Fruit fly (Drosophila melanogaster) whole organism, embryonic: ENCODE results near the gene CG9106.

Experiments used
- Adf1 ChIP-seq: fragments of 200-800 bp; sonication (Bioruptor generic); IDR thresholded peaks from 2 replicates; pipeline ENCODE4 v1.3.6; 2022; ENCODE audit warnings: missing biosample characterization, missing genetic modification characterization
- Bdp1 ChIP-seq: fragments of 200-800 bp; sonication (Bioruptor generic); optimal IDR thresholded peaks from 3 replicates; lab custom pipeline; 2016; ENCODE audit warnings: missing biosample characterization, missing genetic modification characterization
- CG1024 ChIP-seq: fragments of 200-800 bp; sonication (Bioruptor generic); IDR thresholded peaks from 2 replicates; pipeline ENCODE4 v1.3.6; 2022; ENCODE audit warnings: missing biosample characterization, missing genetic modification characterization
- CG10274 ChIP-seq: fragments of 200-800 bp; sonication (Bioruptor generic); optimal IDR thresholded peaks from 3 replicates; lab custom pipeline; 2017; ENCODE audit warnings: missing biosample characterization, mild to moderate bottlenecking, missing genetic modification characterization
- CG11247 ChIP-seq: fragments of 200-800 bp; sonication (Bioruptor generic); IDR thresholded peaks from 2 replicates; pipeline ENCODE4 v1.3.6; 2022; ENCODE audit warnings: missing biosample characterization, missing genetic modification characterization
- CG12104 ChIP-seq: fragments of 200-800 bp; sonication (Bioruptor generic); optimal IDR thresholded peaks from 3 replicates; lab custom pipeline; 2016; ENCODE audit warnings: missing biosample characterization, missing genetic modification characterization
- CG12744 ChIP-seq: fragments of 200-800 bp; sonication (Bioruptor generic); optimal IDR thresholded peaks from 2 replicates; lab custom pipeline; 2016; ENCODE audit warnings: missing biosample characterization, missing genetic modification characterization
- CG16813 ChIP-seq: fragments of 200-800 bp; sonication (Bioruptor generic); IDR thresholded peaks from 3 replicates; pipeline ENCODE4 v1.3.6; 2022; ENCODE audit warnings: missing biosample characterization, missing genetic modification characterization; ENCODE audit not compliant: partially characterized antibody
- CG18619 ChIP-seq: fragments of 200-800 bp; sonication (Bioruptor generic); optimal IDR thresholded peaks from 3 replicates; lab custom pipeline; 2017; ENCODE audit warnings: missing biosample characterization, mild to moderate bottlenecking, missing genetic modification characterization
- CG18764 ChIP-seq: fragments of 200-800 bp; sonication (Bioruptor generic); optimal IDR thresholded peaks from 3 replicates; lab custom pipeline; 2016; ENCODE audit warnings: missing biosample characterization, missing genetic modification characterization
- CG2120 ChIP-seq: fragments of 200-800 bp; sonication (Bioruptor generic); optimal IDR thresholded peaks from 3 replicates; lab custom pipeline; 2016; ENCODE audit warnings: missing biosample characterization, missing genetic modification characterization
- CG2875 ChIP-seq: fragments of 200-800 bp; sonication (Bioruptor generic); optimal IDR thresholded peaks from 2 replicates; lab custom pipeline; 2017; ENCODE audit warnings: missing biosample characterization, mild to moderate bottlenecking, missing genetic modification characterization, missing genetic modification reagents
- CG34422 ChIP-seq: fragments of 200-800 bp; sonication (Bioruptor generic); IDR thresholded peaks from 3 replicates; pipeline ENCODE4 v1.3.6; 2022; ENCODE audit warnings: missing biosample characterization, missing genetic modification characterization
- CG4707 ChIP-seq: fragments of 200-800 bp; sonication (Bioruptor generic); optimal IDR thresholded peaks from 2 replicates; lab custom pipeline; 2018; ENCODE audit warnings: missing biosample characterization, mild to moderate bottlenecking, missing genetic modification characterization, moderate library complexity
- CG6654 ChIP-seq: fragments of 200-800 bp; sonication (Bioruptor generic); optimal IDR thresholded peaks from 2 replicates; lab custom pipeline; 2017; ENCODE audit warnings: missing biosample characterization, mild to moderate bottlenecking, missing genetic modification characterization
- CG6791 ChIP-seq: fragments of 200-800 bp; sonication (Bioruptor generic); IDR thresholded peaks from 3 replicates; pipeline ENCODE4 v1.3.6; 2022; ENCODE audit warnings: missing biosample characterization, missing genetic modification characterization; ENCODE audit not compliant: partially characterized antibody
- CG6854 ChIP-seq: fragments of 200-800 bp; sonication (Bioruptor generic); optimal IDR thresholded peaks from 3 replicates; lab custom pipeline; 2017; ENCODE audit warnings: missing biosample characterization, mild to moderate bottlenecking, missing genetic modification characterization
- CG7556 ChIP-seq: fragments of 200-800 bp; sonication (Bioruptor generic); optimal IDR thresholded peaks from 2 replicates; lab custom pipeline; 2017; ENCODE audit warnings: missing biosample characterization, mild to moderate bottlenecking, missing genetic modification characterization
- CG7963 ChIP-seq: fragments of 200-800 bp; sonication (Bioruptor generic); IDR thresholded peaks from 3 replicates; pipeline ENCODE4 v1.3.6; 2022; ENCODE audit warnings: missing biosample characterization, missing genetic modification characterization; ENCODE audit not compliant: partially characterized antibody
- CG9727 ChIP-seq: fragments of 200-800 bp; sonication (Bioruptor generic); optimal IDR thresholded peaks from 3 replicates; lab custom pipeline; 2017; ENCODE audit warnings: missing biosample characterization, mild to moderate bottlenecking, missing genetic modification characterization
- CTCF ChIP-seq: fragments of 200-800 bp; sonication (Bioruptor generic); optimal IDR thresholded peaks from 2 replicates; lab custom pipeline; 2017; ENCODE audit warnings: missing biosample characterization, mild to moderate bottlenecking, missing genetic modification characterization, moderate library complexity
- CkIIα-i1 ChIP-seq: fragments of 200-800 bp; sonication (Bioruptor generic); IDR thresholded peaks from 2 replicates; pipeline ENCODE4 v1.3.6; 2022; ENCODE audit warnings: missing biosample characterization, missing genetic modification characterization
- D19B ChIP-seq: fragments of 200-800 bp; sonication (Bioruptor generic); optimal IDR thresholded peaks from 2 replicates; lab custom pipeline; 2017; ENCODE audit warnings: missing biosample characterization, mild to moderate bottlenecking, missing genetic modification characterization
- Dip2 ChIP-seq: fragments of 200-800 bp; sonication (Bioruptor generic); IDR thresholded peaks from 2 replicates; pipeline ENCODE4 v1.3.6; 2022; ENCODE audit warnings: missing biosample characterization, missing genetic modification characterization
- Doc2 ChIP-seq: fragments of 200-800 bp; sonication (Bioruptor generic); IDR thresholded peaks from 2 replicates; pipeline ENCODE4 v1.3.6; 2022; ENCODE audit warnings: missing biosample characterization, missing genetic modification characterization
- Fer1 ChIP-seq: fragments of 200-800 bp; sonication (Bioruptor generic); optimal IDR thresholded peaks from 2 replicates; lab custom pipeline; 2017; ENCODE audit warnings: missing biosample characterization, mild to moderate bottlenecking, missing genetic modification characterization
- Hr51 ChIP-seq, 2 experiments: fragments of 200-800 bp; sonication (Bioruptor generic); optimal IDR thresholded peaks; 2 replicates in 1 of 2; 3 replicates in 1 of 2; lab custom pipeline; 2016 to 2018; ENCODE audit warnings: missing biosample characterization in 2 of 2, missing genetic modification characterization in 2 of 2, mild to moderate bottlenecking in 1 of 2, moderate library complexity in 1 of 2
- Hsf ChIP-seq: fragments of 200-800 bp; sonication (Bioruptor generic); optimal IDR thresholded peaks from 3 replicates; lab custom pipeline; 2016; ENCODE audit warnings: missing biosample characterization, missing genetic modification characterization
- Lim3 ChIP-seq: fragments of 200-800 bp; sonication (Bioruptor generic); IDR thresholded peaks from 2 replicates; pipeline ENCODE4 v1.3.6; 2022; ENCODE audit warnings: missing biosample characterization, missing genetic modification characterization
- Mes4 ChIP-seq: fragments of 200-800 bp; sonication (Bioruptor generic); optimal IDR thresholded peaks from 2 replicates; lab custom pipeline; 2016; ENCODE audit warnings: missing biosample characterization, missing genetic modification characterization
- NC2β ChIP-seq: fragments of 200-800 bp; sonication (Bioruptor generic); optimal IDR thresholded peaks from 2 replicates; lab custom pipeline; 2016; ENCODE audit warnings: missing biosample characterization, missing genetic modification characterization
- Ptx1 ChIP-seq: fragments of 200-800 bp; sonication (Bioruptor generic); IDR thresholded peaks from 2 replicates; pipeline ENCODE4 v1.3.6; 2022; ENCODE audit warnings: missing biosample characterization, missing genetic modification characterization
- amos ChIP-seq: fragments of 200-800 bp; sonication (Bioruptor generic); IDR thresholded peaks from 2 replicates; pipeline ENCODE4 v1.3.6; 2022; ENCODE audit warnings: missing biosample characterization, missing genetic modification characterization; ENCODE audit not compliant: partially characterized antibody
- bsh ChIP-seq, 2 experiments: fragments of 200-800 bp; sonication (Bioruptor generic); optimal IDR thresholded peaks; 2 replicates each; lab custom pipeline; 2017 to 2018; ENCODE audit warnings: mild to moderate bottlenecking in 2 of 2, missing biosample characterization in 2 of 2, missing genetic modification characterization in 2 of 2, moderate library complexity in 1 of 2
- corto ChIP-seq: fragments of 200-800 bp; sonication (Bioruptor generic); optimal IDR thresholded peaks from 2 replicates; lab custom pipeline; 2016; ENCODE audit warnings: missing biosample characterization, mild to moderate bottlenecking, missing genetic modification characterization, moderate library complexity
- crol ChIP-seq: fragments of 200-800 bp; sonication (Bioruptor generic); IDR thresholded peaks from 2 replicates; pipeline ENCODE4 v1.3.6; 2022; ENCODE audit warnings: missing biosample characterization, missing genetic modification characterization
- crp ChIP-seq, 2 experiments: fragments of 200-800 bp; sonication (Bioruptor generic); optimal IDR thresholded peaks; 2 replicates in 1 of 2; 3 replicates in 1 of 2; lab custom pipeline; 2017; ENCODE audit warnings: missing biosample characterization in 2 of 2, missing genetic modification characterization in 2 of 2, mild to moderate bottlenecking in 1 of 2, moderate library complexity in 1 of 2
- emc ChIP-seq: fragments of 200-800 bp; sonication (Bioruptor generic); optimal IDR thresholded peaks from 2 replicates; lab custom pipeline; 2016; ENCODE audit warnings: missing biosample characterization, missing genetic modification characterization
- ftz-f1 ChIP-seq: fragments of 200-800 bp; sonication (Bioruptor generic); optimal IDR thresholded peaks from 2 replicates; lab custom pipeline; 2016; ENCODE audit warnings: missing biosample characterization, missing genetic modification characterization
- gem ChIP-seq: fragments of 200-800 bp; sonication (Bioruptor generic); optimal IDR thresholded peaks from 2 replicates; lab custom pipeline; 2019; ENCODE audit warnings: missing biosample characterization, mild to moderate bottlenecking, missing genetic modification characterization, moderate library complexity
- jumu ChIP-seq: fragments of 200-800 bp; sonication (Bioruptor generic); optimal IDR thresholded peaks from 3 replicates; lab custom pipeline; 2016; ENCODE audit warnings: missing biosample characterization, missing genetic modification characterization
- oc ChIP-seq: fragments of 200-800 bp; sonication (Bioruptor generic); optimal IDR thresholded peaks from 2 replicates; lab custom pipeline; 2018; ENCODE audit warnings: missing biosample characterization, mild to moderate bottlenecking, missing genetic modification characterization, moderate library complexity
- pan ChIP-seq, 4 experiments: fragments of >200 bp in 3 of 4; fragments of 200-800 bp in 1 of 4; sonication (Bioruptor generic) in 1 of 4; optimal IDR thresholded peaks in 3 of 4; IDR thresholded peaks in 1 of 4; 2 replicates each; pipeline versions ENCODE4 v1.3.6 to Lab custom; 2017 to 2022; ENCODE audit warnings: missing biosample characterization in 2 of 4, missing genetic modification characterization in 2 of 4, mixed read lengths in 1 of 4
- seq ChIP-seq: fragments of 200-800 bp; sonication (Bioruptor generic); IDR thresholded peaks from 2 replicates; pipeline ENCODE4 v1.3.6; 2022; ENCODE audit warnings: missing biosample characterization, missing genetic modification characterization
- sqz ChIP-seq: fragments of 200-800 bp; sonication (Bioruptor generic); optimal IDR thresholded peaks from 3 replicates; lab custom pipeline; 2018; ENCODE audit warnings: missing biosample characterization, mild to moderate bottlenecking, missing genetic modification characterization
- sr ChIP-seq: fragments of 200-800 bp; sonication (Bioruptor generic); IDR thresholded peaks from 3 replicates; pipeline ENCODE4 v1.3.6; 2022; ENCODE audit warnings: missing biosample characterization, missing genetic modification characterization
- stc ChIP-seq: fragments of 200-800 bp; sonication (Bioruptor generic); IDR thresholded peaks from 2 replicates; pipeline ENCODE4 v1.3.6; 2022; ENCODE audit warnings: missing biosample characterization, missing genetic modification characterization
- tin ChIP-seq: fragments of 200-800 bp; sonication (Bioruptor generic); optimal IDR thresholded peaks from 3 replicates; lab custom pipeline; 2016; ENCODE audit warnings: missing biosample characterization, missing genetic modification characterization
- tx ChIP-seq: fragments of 200-800 bp; sonication (Bioruptor generic); optimal IDR thresholded peaks from 2 replicates; lab custom pipeline; 2016; ENCODE audit warnings: missing biosample characterization, missing genetic modification characterization

The CG9106 gene

DNA sequence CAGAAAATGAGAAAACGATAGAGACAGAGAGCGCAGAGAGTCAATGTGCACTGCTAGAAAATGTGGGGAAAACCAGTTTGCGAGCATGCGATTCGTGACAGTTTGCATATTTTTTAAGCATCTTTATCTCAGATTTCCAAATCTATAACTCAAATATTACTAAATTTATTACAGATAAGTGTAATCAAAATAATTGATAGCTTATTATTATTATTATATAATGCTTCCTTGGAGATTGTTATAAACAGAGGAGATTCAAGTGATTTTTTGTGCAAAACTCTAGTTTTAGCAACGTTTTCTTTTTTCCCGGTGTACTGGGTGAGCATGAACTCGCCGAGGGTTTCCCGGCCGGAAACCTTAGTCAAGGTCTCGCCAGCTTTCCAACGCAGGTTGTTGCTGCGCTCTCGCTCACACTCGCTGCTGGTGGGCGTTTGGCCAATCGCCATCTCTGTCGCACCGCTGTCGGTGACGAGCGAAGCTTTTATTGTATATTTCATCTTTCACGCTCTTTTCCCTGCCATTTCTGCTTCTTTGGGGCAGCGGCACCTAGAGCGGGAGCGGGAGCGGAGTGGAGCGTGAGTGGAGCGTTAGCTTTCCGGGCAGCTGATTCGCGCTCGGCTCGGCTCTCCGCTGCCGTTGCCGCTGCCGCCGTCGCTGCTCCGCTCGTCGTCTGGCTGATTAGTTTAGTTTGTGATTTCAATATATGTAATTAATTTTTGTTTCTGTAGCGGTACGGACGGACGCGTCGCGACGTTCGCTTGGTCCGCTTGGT is 26.3 kb upstream of the CG9106 start (continued):
- peak; percentile 82 for TF ChIP-seq CG1024 (GFP tag; lab: Robert Waterston, UW)
- peak; percentile 99 for TF ChIP-seq ftz-f1 (GFP tag; lab: Kevin White, UChicago)
- peak; percentile 99 for TF ChIP-seq gem
- peak; percentile 93 for TF ChIP-seq CG2875 (GFP tag; lab: Kevin White, UChicago)
- TF ChIP-seq CG9727 (GFP tag; lab: Kevin White, UChicago) = peak; percentile 97
- TF ChIP-seq emc = peak; percentile 52
- TF ChIP-seq sqz = peak; percentile 93
- peak; percentile 92 for TF ChIP-seq CG6654
- peak; percentile 99 for TF ChIP-seq Fer1
- no peak for TF ChIP-seq corto (GFP tag; lab: Kevin White, UChicago)
- TF ChIP-seq CG18619 (GFP tag; lab: Kevin White, UChicago) = peak; percentile 99
- peak; percentile 50 for TF ChIP-seq CG12744 (GFP tag; lab: Kevin White, UChicago)
- peak; percentile 94 for TF ChIP-seq CG18764 (GFP tag; lab: Kevin White, UChicago)
- peak; percentile 95 for TF ChIP-seq tin (GFP tag; lab: Kevin White, UChicago)
- TF ChIP-seq Lim3 = peak; percentile 92
- TF ChIP-seq CG6854 (GFP tag; lab: Kevin White, UChicago) = peak; percentile 97
- TF ChIP-seq seq (GFP tag; lab: Robert Waterston, UW) = peak; percentile 98
- no peak for TF ChIP-seq amos
- TF ChIP-seq Ptx1 (GFP tag; lab: Robert Waterston, UW) = peak; percentile 98
- peak; percentile 99 for TF ChIP-seq CG7556
- TF ChIP-seq Hr51 (GFP tag; optimal IDR thresholded peaks at IDR 0.05; lab: Kevin White, UChicago) = peak; percentile 79 to 99
- TF ChIP-seq Doc2 = peak; percentile 90
- TF ChIP-seq D19B (GFP tag; lab: Kevin White, UChicago) = peak; percentile 95
- TF ChIP-seq Hsf (GFP tag; lab: Kevin White, UChicago) = peak; percentile 87
- peak; percentile 95 for TF ChIP-seq Adf1 (GFP tag; lab: Robert Waterston, UW)
- TF ChIP-seq CG4707 = peak; percentile 85
- peak; percentile 97 for TF ChIP-seq CG34422 (GFP tag; lab: Robert Waterston, UW)
- TF ChIP-seq tx (GFP tag; lab: Kevin White, UChicago) = peak; percentile 48
- TF ChIP-seq NC2β (GFP tag; lab: Kevin White, UChicago) = peak; percentile 46
- peak; percentile 75 to 97 for TF ChIP-seq bsh (GFP tag; optimal IDR thresholded peaks at IDR 0.05; lab: Kevin White, UChicago)
- no peak for TF ChIP-seq CG16813 (GFP tag; lab: Robert Waterston, UW)
- peak; percentile 64 for TF ChIP-seq Bdp1 (GFP tag; lab: Kevin White, UChicago)
- peak; percentile 66 for TF ChIP-seq CTCF (GFP tag; lab: Kevin White, UChicago)
- no peak for TF ChIP-seq CG7963 (GFP tag; lab: Robert Waterston, UW)
- no peak for TF ChIP-seq CG6791
- peak; percentile 91 for TF ChIP-seq CG10274 (GFP tag; lab: Kevin White, UChicago)
- TF ChIP-seq Dip2 (GFP tag; lab: Robert Waterston, UW) = peak; percentile 71
- peak; percentile 82; the same call in 1 of the 2 replicates for TF ChIP-seq CkIIα-i1 (GFP tag; lab: Robert Waterston, UW)
- TF ChIP-seq Mes4 (GFP tag; lab: Kevin White, UChicago) = peak; percentile 52
- peak; percentile 94 for TF ChIP-seq CG11247 (GFP tag; lab: Robert Waterston, UW)
- TF ChIP-seq jumu (GFP tag; lab: Kevin White, UChicago) = peak; percentile 58
- TF ChIP-seq sr (GFP tag; lab: Robert Waterston, UW) = peak; percentile 80
- TF ChIP-seq oc (tag; lab: Kevin White, UChicago) = peak; percentile 95
- no peak for TF ChIP-seq pan (optimal IDR thresholded peaks at IDR 0.05; lab: Kevin White, UChicago)
- peak in 1 of 2 experiments; percentile 97 for TF ChIP-seq pan (GFP tag; optimal IDR thresholded peaks at IDR 0.05 in 1 of 2, IDR thresholded peaks at IDR 0.05 in 1 of 2)
- TF ChIP-seq crol (GFP tag; lab: Robert Waterston, UW) = peak; percentile 96
- peak; percentile 97 for TF ChIP-seq CG12104 (GFP tag; lab: Kevin White, UChicago)
- peak; percentile 94 for TF ChIP-seq CG2120 (GFP tag; lab: Kevin White, UChicago)
- TF ChIP-seq stc (GFP tag; lab: Robert Waterston, UW) = peak; percentile 97
- peak in 1 of 2 experiments; percentile 70 for TF ChIP-seq crp (GFP tag; optimal IDR thresholded peaks at IDR 0.05; lab: Kevin White, UChicago)
